Fruit fly (Drosophila melanogaster) whole organism, embryonic: ENCODE results near the gene Rtca.

ENCODE experiments used
- CG11085 ChIP-seq: fragments of 200-800 bp; sonication (Bioruptor generic); IDR thresholded peaks from 2 replicates; pipeline ENCODE4 v1.3.6; 2022; ENCODE audit warnings: missing biosample characterization, missing genetic modification characterization
- CG11695 ChIP-seq: fragments of 200-800 bp; sonication (Bioruptor generic); IDR thresholded peaks from 3 replicates; pipeline ENCODE4 v1.3.6; 2022; ENCODE audit warnings: missing biosample characterization, missing genetic modification characterization
- CG12236 ChIP-seq: fragments of 200-800 bp; sonication (Bioruptor generic); optimal IDR thresholded peaks from 2 replicates; lab custom pipeline; 2016; ENCODE audit warnings: missing biosample characterization, missing genetic modification characterization
- CG12299 ChIP-seq: fragments of 200-800 bp; sonication (Bioruptor generic); optimal IDR thresholded peaks from 2 replicates; lab custom pipeline; 2018; ENCODE audit warnings: missing biosample characterization, mild to moderate bottlenecking, missing genetic modification characterization
- CG12391 ChIP-seq: fragments of 200-800 bp; sonication (Bioruptor generic); optimal IDR thresholded peaks from 3 replicates; lab custom pipeline; 2018; ENCODE audit warnings: missing biosample characterization, mild to moderate bottlenecking, missing genetic modification characterization, moderate library complexity
- CG12659 ChIP-seq: fragments of 200-800 bp; sonication (Bioruptor generic); optimal IDR thresholded peaks from 3 replicates; lab custom pipeline; 2017; ENCODE audit warnings: mild to moderate bottlenecking, missing biosample characterization, missing genetic modification reagents, missing genetic modification characterization
- CG17568 ChIP-seq: fragments of 200-800 bp; sonication (Bioruptor generic); optimal IDR thresholded peaks from 2 replicates; lab custom pipeline; 2018; ENCODE audit warnings: missing biosample characterization, mild to moderate bottlenecking, missing genetic modification characterization, moderate library complexity
- CG30431 ChIP-seq: fragments of 200-800 bp; sonication (Bioruptor generic); optimal IDR thresholded peaks from 2 replicates; lab custom pipeline; 2017; ENCODE audit warnings: missing biosample characterization, missing genetic modification characterization
- CG3407 ChIP-seq: fragments of 200-800 bp; sonication (Bioruptor generic); optimal IDR thresholded peaks from 2 replicates; lab custom pipeline; 2018; ENCODE audit warnings: missing biosample characterization, mild to moderate bottlenecking, missing genetic modification characterization
- CG34422 ChIP-seq: fragments of 200-800 bp; sonication (Bioruptor generic); IDR thresholded peaks from 3 replicates; pipeline ENCODE4 v1.3.6; 2022; ENCODE audit warnings: missing biosample characterization, missing genetic modification characterization
- CG3995 ChIP-seq: fragments of 200-800 bp; sonication (Bioruptor generic); optimal IDR thresholded peaks from 3 replicates; lab custom pipeline; 2016; ENCODE audit warnings: missing biosample characterization, missing genetic modification characterization
- CG7357 ChIP-seq: fragments of 200-800 bp; sonication (Bioruptor generic); IDR thresholded peaks from 3 replicates; pipeline ENCODE4 v1.3.6; 2022; ENCODE audit warnings: missing biosample characterization, missing genetic modification characterization
- CG8089 ChIP-seq: fragments of 200-800 bp; sonication (Bioruptor generic); optimal IDR thresholded peaks from 3 replicates; lab custom pipeline; 2016; ENCODE audit warnings: missing biosample characterization, missing genetic modification characterization
- CG8290 ChIP-seq, 3 experiments: fragments of 200-800 bp; sonication (Bioruptor generic); optimal IDR thresholded peaks; 2 replicates each; lab custom pipeline; 2016 to 2019; ENCODE audit warnings: missing biosample characterization in 3 of 3, missing genetic modification characterization in 3 of 3, mild to moderate bottlenecking in 2 of 3, moderate library complexity in 1 of 3
- D19A ChIP-seq: fragments of 200-800 bp; optimal IDR thresholded peaks from 3 replicates; lab custom pipeline; 2019; ENCODE audit warnings: missing biosample characterization, mild to moderate bottlenecking, missing genetic modification characterization, moderate library complexity
- D19B ChIP-seq: fragments of 200-800 bp; sonication (Bioruptor generic); optimal IDR thresholded peaks from 2 replicates; lab custom pipeline; 2017; ENCODE audit warnings: missing biosample characterization, mild to moderate bottlenecking, missing genetic modification characterization
- Dbx ChIP-seq: fragments of 200-800 bp; sonication (Bioruptor generic); IDR thresholded peaks from 3 replicates; pipeline ENCODE4 v1.3.6; 2022; ENCODE audit warnings: missing biosample characterization, missing genetic modification characterization
- Dfd ChIP-seq, 2 experiments: fragments of >200 bp; optimal IDR thresholded peaks; 2 replicates each; lab custom pipeline; 2017; ENCODE audit warnings: missing biosample characterization in 2 of 2, missing genetic modification characterization in 2 of 2
- E2f2 ChIP-seq: fragments of 200-800 bp; sonication (Bioruptor generic); IDR thresholded peaks from 2 replicates; pipeline ENCODE4 v1.3.6; 2022; ENCODE audit warnings: missing biosample characterization, missing genetic modification characterization
- Ets65A ChIP-seq: fragments of 200-800 bp; sonication (Bioruptor generic); peaks from one replicate; lab custom pipeline; 2016; ENCODE audit warnings: missing biosample characterization, missing genetic modification characterization
- Hr51 ChIP-seq, 2 experiments: fragments of 200-800 bp; sonication (Bioruptor generic); optimal IDR thresholded peaks; 2 replicates in 1 of 2; 3 replicates in 1 of 2; lab custom pipeline; 2016 to 2018; ENCODE audit warnings: missing biosample characterization in 2 of 2, missing genetic modification characterization in 2 of 2, mild to moderate bottlenecking in 1 of 2, moderate library complexity in 1 of 2
- Hsf ChIP-seq: fragments of 200-800 bp; sonication (Bioruptor generic); optimal IDR thresholded peaks from 3 replicates; lab custom pipeline; 2016; ENCODE audit warnings: missing biosample characterization, missing genetic modification characterization
- MBD-R2 ChIP-seq: fragments of 200-800 bp; sonication (Bioruptor generic); IDR thresholded peaks from 2 replicates; pipeline ENCODE4 v1.3.6; 2022; ENCODE audit warnings: missing biosample characterization, missing genetic modification characterization
- MESR4 ChIP-seq: fragments of 200-800 bp; sonication (Bioruptor generic); optimal IDR thresholded peaks from 2 replicates; lab custom pipeline; 2018; ENCODE audit warnings: missing biosample characterization, mild to moderate bottlenecking, missing genetic modification characterization, moderate library complexity
- Max ChIP-seq: fragments of 200-800 bp; sonication (Bioruptor generic); optimal IDR thresholded peaks from 2 replicates; lab custom pipeline; 2016; ENCODE audit warnings: missing biosample characterization, mild to moderate bottlenecking, missing genetic modification characterization
- Myb ChIP-seq: fragments of 200-800 bp; sonication (Bioruptor generic); optimal IDR thresholded peaks from 2 replicates; lab custom pipeline; 2016; ENCODE audit warnings: missing biosample characterization, missing genetic modification characterization
- Optix ChIP-seq: fragments of 200-800 bp; sonication (Bioruptor generic); IDR thresholded peaks from 3 replicates; pipeline ENCODE4 v1.3.6; 2022; ENCODE audit warnings: missing biosample characterization, missing genetic modification characterization
- Ptx1 ChIP-seq: fragments of 200-800 bp; sonication (Bioruptor generic); IDR thresholded peaks from 2 replicates; pipeline ENCODE4 v1.3.6; 2022; ENCODE audit warnings: missing biosample characterization, missing genetic modification characterization
- TFAM ChIP-seq: fragments of 200-800 bp; sonication (Bioruptor generic); optimal IDR thresholded peaks from 2 replicates; lab custom pipeline; 2017; ENCODE audit warnings: missing biosample characterization, missing genetic modification characterization, inconsistent platforms
- Xbp1 ChIP-seq: fragments of 200-800 bp; sonication (Bioruptor generic); optimal IDR thresholded peaks from 3 replicates; lab custom pipeline; 2016; ENCODE audit warnings: missing biosample characterization, mild to moderate bottlenecking, missing genetic modification characterization
- ato ChIP-seq: fragments of 200-800 bp; sonication (Bioruptor generic); IDR thresholded peaks from 2 replicates; pipeline ENCODE4 v1.3.6; 2022; ENCODE audit warnings: missing biosample characterization, missing genetic modification characterization; ENCODE audit not compliant: partially characterized antibody
- bcd ChIP-seq: fragments of 200-800 bp; sonication (Bioruptor generic); optimal IDR thresholded peaks from 2 replicates; lab custom pipeline; 2017; ENCODE audit warnings: missing biosample characterization, mild to moderate bottlenecking, missing genetic modification characterization
- caup ChIP-seq: fragments of 200-800 bp; sonication (Bioruptor generic); optimal IDR thresholded peaks from 3 replicates; lab custom pipeline; 2017; ENCODE audit warnings: missing biosample characterization, mild to moderate bottlenecking, missing genetic modification characterization, moderate library complexity; ENCODE audit not compliant: severe bottlenecking
- croc ChIP-seq: fragments of 200-800 bp; sonication (Bioruptor generic); conservative IDR thresholded peaks from 3 replicates; pipeline ENCODE4 v1.3.6; 2022; ENCODE audit warnings: missing biosample characterization, missing genetic modification characterization
- dati ChIP-seq: fragments of 200-800 bp; sonication (Bioruptor generic); IDR thresholded peaks from 2 replicates; pipeline ENCODE4 v1.3.6; 2022; ENCODE audit warnings: missing biosample characterization, missing genetic modification characterization
- en ChIP-seq: fragments of 200-800 bp; sonication (Bioruptor generic); optimal IDR thresholded peaks from 2 replicates; lab custom pipeline; 2016; ENCODE audit warnings: missing biosample characterization, missing genetic modification characterization
- ewg ChIP-seq: fragments of 200-800 bp; sonication (Bioruptor generic); optimal IDR thresholded peaks from 3 replicates; lab custom pipeline; 2017; ENCODE audit warnings: mild to moderate bottlenecking, missing biosample characterization, missing genetic modification reagents, missing genetic modification characterization
- eyg ChIP-seq: fragments of 200-800 bp; sonication (Bioruptor generic); optimal IDR thresholded peaks from 3 replicates; lab custom pipeline; 2016; ENCODE audit warnings: missing biosample characterization, missing genetic modification characterization
- fd102C ChIP-seq: fragments of 200-800 bp; sonication (Bioruptor generic); optimal IDR thresholded peaks from 2 replicates; lab custom pipeline; 2018; ENCODE audit warnings: missing biosample characterization, mild to moderate bottlenecking, missing genetic modification characterization, moderate library complexity
- ham ChIP-seq: fragments of 200-800 bp; sonication (Bioruptor generic); IDR thresholded peaks from 2 replicates; pipeline ENCODE4 v1.3.6; 2022; ENCODE audit warnings: missing biosample characterization, missing genetic modification characterization
- mld ChIP-seq: fragments of 200-800 bp; sonication (Bioruptor generic); IDR thresholded peaks from 3 replicates; pipeline ENCODE4 v1.3.6; 2022; ENCODE audit warnings: missing biosample characterization, missing genetic modification characterization; ENCODE audit not compliant: partially characterized antibody
- nmo ChIP-seq: fragments of 200-800 bp; sonication (Bioruptor generic); optimal IDR thresholded peaks from 2 replicates; lab custom pipeline; 2018; ENCODE audit warnings: missing biosample characterization, mild to moderate bottlenecking, missing genetic modification characterization, moderate library complexity
- pan ChIP-seq, 4 experiments: fragments of >200 bp in 3 of 4; fragments of 200-800 bp in 1 of 4; sonication (Bioruptor generic) in 1 of 4; optimal IDR thresholded peaks in 3 of 4; IDR thresholded peaks in 1 of 4; 2 replicates each; pipeline versions ENCODE4 v1.3.6 to Lab custom; 2017 to 2022; ENCODE audit warnings: missing biosample characterization in 2 of 4, missing genetic modification characterization in 2 of 4, mixed read lengths in 1 of 4
- sens-2 ChIP-seq: fragments of 200-800 bp; sonication (Bioruptor generic); IDR thresholded peaks from 2 replicates; pipeline ENCODE4 v1.3.6; 2022; ENCODE audit warnings: missing biosample characterization, missing genetic modification characterization
- slp2 ChIP-seq: fragments of 200-800 bp; sonication (Bioruptor generic); optimal IDR thresholded peaks from 2 replicates; lab custom pipeline; 2016; ENCODE audit warnings: missing biosample characterization, missing genetic modification characterization
- sug ChIP-seq: fragments of 200-800 bp; optimal IDR thresholded peaks from 2 replicates; lab custom pipeline; 2019; ENCODE audit warnings: missing biosample characterization, mild to moderate bottlenecking, missing genetic modification characterization, moderate library complexity
- ttk ChIP-seq: fragments of 200-800 bp; sonication (Bioruptor generic); IDR thresholded peaks from 2 replicates; pipeline ENCODE4 v2.1.2; 2022; ENCODE audit warnings: missing biosample characterization, missing genetic modification characterization
- z ChIP-seq: fragments of 200-800 bp; sonication (Bioruptor generic); IDR thresholded peaks from 3 replicates; pipeline ENCODE4 v1.3.6; 2022; ENCODE audit warnings: missing biosample characterization, missing genetic modification characterization

Rtca gene

DNA sequence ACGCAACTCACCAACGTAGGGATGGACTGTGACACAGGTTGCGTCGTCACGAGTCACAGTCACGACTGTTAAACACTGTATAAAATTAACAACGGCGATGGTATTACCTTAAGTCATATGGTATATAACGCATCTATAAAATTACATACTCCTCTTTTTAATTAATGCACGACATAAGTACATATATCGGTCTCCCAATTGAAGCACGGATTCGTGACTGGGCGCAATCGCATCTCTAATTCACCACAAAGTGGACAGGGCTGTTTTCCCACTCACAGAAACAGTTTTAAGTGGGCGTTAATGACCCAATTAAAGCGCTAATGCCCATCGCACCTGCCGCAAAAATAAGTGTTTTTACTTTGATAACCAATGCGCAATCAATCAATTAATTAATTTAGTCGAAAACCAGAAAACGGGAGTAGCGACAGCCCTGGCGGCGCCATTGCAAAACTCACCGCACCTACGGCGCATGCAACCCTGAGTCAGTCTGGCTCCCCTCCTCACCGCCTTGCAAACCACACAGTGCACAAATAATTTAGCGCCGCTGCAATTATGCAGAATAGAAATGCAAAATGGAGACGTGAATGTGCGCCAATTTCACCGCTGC, 30.8 kb upstream of the Rtca start, which contains the start of gene CG4313:
Gene CG4313 (plus strand): TSS at position 557 of the 607 bp plus-strand sequence.
- peak; percentile 36 for TF ChIP-seq Myb
- peak; percentile 35 for TF ChIP-seq D19B (GFP tag; lab: Kevin White, UChicago)
- no peak for TF ChIP-seq TFAM (GFP tag; lab: Kevin White, UChicago)
- peak; percentile 46 for TF ChIP-seq D19A (tag; lab: Kevin White, UChicago)
- TF ChIP-seq ham (GFP tag; lab: Robert Waterston, UW): no peak
- TF ChIP-seq bcd (GFP tag; lab: Kevin White, UChicago): peak; percentile 68
- TF ChIP-seq MESR4 (GFP tag; lab: Kevin White, UChicago): no peak
- TF ChIP-seq slp2: peak; percentile 60
- TF ChIP-seq Ptx1: peak; percentile 76
- no peak for TF ChIP-seq dati (GFP tag; lab: Robert Waterston, UW)
- peak; percentile 74 for TF ChIP-seq CG12391 (tag; lab: Kevin White, UChicago)
- peak; percentile 55; the same call in 2 of the 3 replicates for TF ChIP-seq CG34422 (GFP tag; lab: Robert Waterston, UW)
- TF ChIP-seq Max (GFP tag; lab: Kevin White, UChicago): peak; percentile 56
- TF ChIP-seq ewg (GFP tag; lab: Kevin White, UChicago): peak; percentile 68
- TF ChIP-seq Hsf (GFP tag; lab: Kevin White, UChicago): peak; percentile 69
- TF ChIP-seq Xbp1 (GFP tag; lab: Kevin White, UChicago): peak; percentile 77
- TF ChIP-seq ato (GFP tag; lab: Robert Waterston, UW): peak; percentile 68
- peak; percentile 29 for TF ChIP-seq CG8089 (GFP tag; lab: Kevin White, UChicago)
- TF ChIP-seq Dfd (GFP tag; optimal IDR thresholded peaks at IDR 0.05; lab: Kevin White, UChicago): no peak
- TF ChIP-seq sug: peak; percentile 76
- TF ChIP-seq croc: peak; percentile 56; the same call in 1 of the 3 replicates
- TF ChIP-seq CG8290 (GFP tag; optimal IDR thresholded peaks at IDR 0.05; lab: Kevin White, UChicago): peak; percentile 73
- peak in 1 of 2 experiments; percentile 87 for TF ChIP-seq CG8290 (tag; optimal IDR thresholded peaks at IDR 0.05; lab: Kevin White, UChicago)
- peak; percentile 44 for TF ChIP-seq eyg (GFP tag; lab: Kevin White, UChicago)
- peak; percentile 53 for TF ChIP-seq CG17568 (GFP tag; lab: Kevin White, UChicago)
- TF ChIP-seq Optix (GFP tag; lab: Robert Waterston, UW): 0 out of 3 replicates have a peak, but pooled peaks have one; percentile 48
- peak; percentile 43 for TF ChIP-seq MBD-R2 (GFP tag; lab: Robert Waterston, UW)
- peak; percentile 74; the same call in 2 of the 3 replicates for TF ChIP-seq mld (GFP tag; lab: Robert Waterston, UW)
- peak; percentile 26 for TF ChIP-seq CG3407 (GFP tag; lab: Kevin White, UChicago)
- peak; percentile 69 for TF ChIP-seq CG7357 (GFP tag; lab: Robert Waterston, UW)
- peak; percentile 59 for TF ChIP-seq CG12659 (GFP tag; lab: Kevin White, UChicago)
- TF ChIP-seq CG11085 (GFP tag; lab: Robert Waterston, UW): peak; percentile 67
- TF ChIP-seq z (GFP tag; lab: Robert Waterston, UW): no peak
- TF ChIP-seq caup (GFP tag; lab: Kevin White, UChicago): peak; percentile 44
- peak; percentile 70 for TF ChIP-seq nmo (GFP tag; lab: Kevin White, UChicago)
- peak; percentile 97 for TF ChIP-seq CG3995 (GFP tag; lab: Kevin White, UChicago)
- peak; percentile 82 for TF ChIP-seq Dbx (GFP tag; lab: Robert Waterston, UW)
- TF ChIP-seq fd102C (GFP tag; lab: Kevin White, UChicago): no peak
- peak; percentile 62 for TF ChIP-seq ttk (GFP tag; lab: Robert Waterston, UW)
- TF ChIP-seq Ets65A (GFP tag; lab: Kevin White, UChicago): peak; percentile 94
- peak; percentile 46; the same call in 1 of the 2 replicates for TF ChIP-seq E2f2 (GFP tag; lab: Robert Waterston, UW)
- TF ChIP-seq CG11695 (GFP tag; lab: Robert Waterston, UW): peak; percentile 59; the same call in 2 of the 3 replicates
- peak; percentile 65 for TF ChIP-seq en (GFP tag; lab: Kevin White, UChicago)
- TF ChIP-seq CG30431: no peak
- TF ChIP-seq CG12236 (GFP tag; lab: Kevin White, UChicago): no peak
- peak; percentile 51 to 69 for TF ChIP-seq Hr51 (GFP tag; optimal IDR thresholded peaks at IDR 0.05; lab: Kevin White, UChicago)
- TF ChIP-seq CG12299 (tag; lab: Kevin White, UChicago): peak; percentile 49
- TF ChIP-seq pan (optimal IDR thresholded peaks at IDR 0.05; lab: Kevin White, UChicago): no peak
- TF ChIP-seq pan (GFP tag; optimal IDR thresholded peaks at IDR 0.05 in 1 of 2, IDR thresholded peaks at IDR 0.05 in 1 of 2): peak in 1 of 2 experiments; percentile 74
- no peak for TF ChIP-seq sens-2 (GFP tag; lab: Robert Waterston, UW)
